Worm (Caenorhabditis elegans) whole organism, L4 larva: ENCODE measurements around the gene C37E2.2.

Source experiments
- D1046.2 ChIP-seq: fragments of 200-800 bp; sonication (Bioruptor generic); IDR thresholded peaks from 2 replicates; pipeline ENCODE4 v1.3.6; 2022; ENCODE audit warnings: missing genetic modification characterization, missing compliant biosample characterization
- F26F4.8 ChIP-seq: fragments of 200-800 bp; sonication (Bioruptor generic); conservative IDR thresholded peaks from 2 replicates; pipeline ENCODE4 v1.3.6; 2022; ENCODE audit warnings: missing genetic modification characterization, missing compliant biosample characterization
- F37D6.2 ChIP-seq: sonication (generic microtip); optimal IDR thresholded peaks from 2 replicates; lab custom pipeline; 2016; ENCODE audit warnings: mild to moderate bottlenecking, missing genetic modification characterization, missing compliant biosample characterization
- T20F7.1 ChIP-seq: fragments of 200-800 bp; sonication (Bioruptor generic); optimal IDR thresholded peaks from 2 replicates; lab custom pipeline; 2018; ENCODE audit warnings: mild to moderate bottlenecking, missing genetic modification characterization, missing compliant biosample characterization
- T26A8.4 ChIP-seq: fragments of 200-800 bp; sonication (Bioruptor generic); IDR thresholded peaks from 2 replicates; pipeline ENCODE4 v1.3.6; 2022; ENCODE audit warnings: missing genetic modification characterization, missing compliant biosample characterization
- aha-1 ChIP-seq: fragments of 150-350 bp; peaks from one replicate; lab custom pipeline; 2014; ENCODE audit warnings: missing biosample characterization, missing genetic modification characterization
- ceh-20 ChIP-seq: fragments of 200-800 bp; sonication (Bioruptor generic); IDR thresholded peaks from 2 replicates; pipeline ENCODE4 v1.3.6; 2022; ENCODE audit warnings: missing genetic modification reagents, missing genetic modification characterization, missing compliant biosample characterization
- ceh-28 ChIP-seq: fragments of 150-350 bp; optimal IDR thresholded peaks from 2 replicates; lab custom pipeline; 2014; ENCODE audit warnings: missing biosample characterization, missing genetic modification reagents, missing genetic modification characterization
- ctbp-1 ChIP-seq: fragments of 200-800 bp; sonication (Bioruptor generic); IDR thresholded peaks from 2 replicates; pipeline ENCODE4 v1.3.6; 2022; ENCODE audit warnings: missing genetic modification reagents, missing genetic modification characterization, missing compliant biosample characterization
- daf-16 ChIP-seq, 3 experiments: sonication (generic microtip); optimal IDR thresholded peaks; 2 replicates each; lab custom pipeline; 2016 to 2017; ENCODE audit warnings: missing genetic modification characterization in 3 of 3, missing genetic modification reagents in 3 of 3, mild to moderate bottlenecking in 2 of 3, missing compliant biosample characterization in 2 of 3, missing biosample characterization in 1 of 3, moderate library complexity in 1 of 3
- dmd-6 ChIP-seq: fragments of 200-800 bp; sonication (Bioruptor generic); IDR thresholded peaks from 2 replicates; pipeline ENCODE4 v1.3.6; 2022; ENCODE audit warnings: missing genetic modification reagents, missing genetic modification characterization, missing compliant biosample characterization
- dmd-9 ChIP-seq: fragments of 200-800 bp; sonication (Bioruptor generic); IDR thresholded peaks from 2 replicates; pipeline ENCODE4 v1.3.6; 2022; ENCODE audit warnings: missing genetic modification reagents, missing genetic modification characterization, missing compliant biosample characterization
- dpl-1 ChIP-seq: fragments of 150-350 bp; optimal IDR thresholded peaks from 2 replicates; lab custom pipeline; 2014; ENCODE audit warnings: missing biosample characterization, missing genetic modification reagents, missing genetic modification characterization
- dve-1 ChIP-seq: sonication (generic microtip); optimal IDR thresholded peaks from 2 replicates; lab custom pipeline; 2017; ENCODE audit warnings: antibody characterized with exemption, mild to moderate bottlenecking, missing genetic modification characterization, missing compliant biosample characterization; ENCODE audit not compliant: insufficient read depth
- egl-43 ChIP-seq: fragments of 200-800 bp; sonication (Bioruptor generic); IDR thresholded peaks from 2 replicates; pipeline ENCODE4 v1.3.6; 2022; ENCODE audit warnings: missing genetic modification reagents, missing genetic modification characterization, missing compliant biosample characterization
- fkh-10 ChIP-seq: fragments of 150-350 bp; optimal IDR thresholded peaks from 2 replicates; lab custom pipeline; 2014; ENCODE audit warnings: missing biosample characterization, missing genetic modification reagents, missing genetic modification characterization
- hif-1 ChIP-seq, 2 experiments: sonication (generic microtip); optimal IDR thresholded peaks; 2 replicates each; lab custom pipeline; 2016 to 2017; ENCODE audit warnings: missing compliant biosample characterization in 2 of 2, missing genetic modification characterization in 2 of 2, missing genetic modification reagents in 2 of 2, missing genotype in 2 of 2, mild to moderate bottlenecking in 1 of 2
- hlh-11 ChIP-seq: fragments of 200-800 bp; sonication (Bioruptor generic); optimal IDR thresholded peaks from 2 replicates; lab custom pipeline; 2018; ENCODE audit warnings: mild to moderate bottlenecking, missing genetic modification characterization, missing compliant biosample characterization
- hlh-30 ChIP-seq: sonication (generic microtip); optimal IDR thresholded peaks from 2 replicates; lab custom pipeline; 2017; ENCODE audit warnings: antibody characterized with exemption, mild to moderate bottlenecking, missing genetic modification characterization, missing compliant biosample characterization; ENCODE audit not compliant: insufficient read depth
- hmg-1.1 ChIP-seq: fragments of 200-800 bp; sonication (Bioruptor generic); IDR thresholded peaks from 2 replicates; pipeline ENCODE4 v1.3.6; 2022; ENCODE audit warnings: missing genetic modification reagents, missing genetic modification characterization, missing compliant biosample characterization
- lin-1 ChIP-seq: fragments of 200-800 bp; sonication (Bioruptor generic); IDR thresholded peaks from 2 replicates; pipeline ENCODE4 v1.3.6; 2022; ENCODE audit warnings: missing genetic modification reagents, missing genetic modification characterization, missing compliant biosample characterization
- lin-13 ChIP-seq: fragments of 150-350 bp; optimal IDR thresholded peaks from 2 replicates; lab custom pipeline; 2014; ENCODE audit warnings: missing biosample characterization, missing genetic modification reagents, missing genetic modification characterization
- lsy-2 ChIP-seq, 2 experiments: fragments of 150-350 bp in 1 of 2; sonication (generic microtip) in 1 of 2; optimal IDR thresholded peaks; 2 replicates each; lab custom pipeline; 2014 to 2017; ENCODE audit warnings: missing biosample characterization in 2 of 2, missing genetic modification characterization in 2 of 2
- madf-9 ChIP-seq: fragments of 200-800 bp; sonication (Bioruptor generic); conservative IDR thresholded peaks from 2 replicates; pipeline ENCODE4 v1.3.6; 2022; ENCODE audit warnings: missing genetic modification reagents, missing genetic modification characterization, missing compliant biosample characterization
- mdl-1 ChIP-seq, 2 experiments: fragments of 150-350 bp in 1 of 2; sonication (generic microtip) in 1 of 2; optimal IDR thresholded peaks; 2 replicates each; lab custom pipeline; 2014 to 2017; ENCODE audit warnings: missing biosample characterization in 2 of 2, missing genetic modification characterization in 2 of 2
- mep-1 ChIP-seq: fragments of 150-350 bp; sonication (generic microtip); optimal IDR thresholded peaks from 3 replicates; lab custom pipeline; 2014; ENCODE audit warnings: missing biosample characterization, missing genetic modification characterization
- mes-2 ChIP-seq: sonication (generic microtip); optimal IDR thresholded peaks from 2 replicates; lab custom pipeline; 2016; ENCODE audit warnings: missing genotype, mild to moderate bottlenecking, missing genetic modification characterization, missing compliant biosample characterization; ENCODE audit not compliant: poor library complexity, severe bottlenecking
- mxl-3 ChIP-seq: fragments of 200-800 bp; sonication (Bioruptor generic); optimal IDR thresholded peaks from 2 replicates; lab custom pipeline; 2018; ENCODE audit warnings: mild to moderate bottlenecking, missing genetic modification characterization, missing compliant biosample characterization
- nhr-102 ChIP-seq: sonication (generic microtip); optimal IDR thresholded peaks from 2 replicates; lab custom pipeline; 2016; ENCODE audit warnings: mild to moderate bottlenecking, missing genetic modification characterization, moderate library complexity, missing compliant biosample characterization
- nhr-11 ChIP-seq: fragments of 150-350 bp; optimal IDR thresholded peaks from 2 replicates; lab custom pipeline; 2014; ENCODE audit warnings: missing biosample characterization, missing genetic modification characterization
- nhr-25 ChIP-seq: sonication (generic microtip); optimal IDR thresholded peaks from 2 replicates; lab custom pipeline; 2017; ENCODE audit warnings: missing genetic modification characterization, mild to moderate bottlenecking, missing compliant biosample characterization, antibody characterized with exemption, moderate library complexity, borderline replicate concordance; ENCODE audit not compliant: insufficient read depth
- nhr-28 ChIP-seq: fragments of 150-350 bp; optimal IDR thresholded peaks from 2 replicates; lab custom pipeline; 2014; ENCODE audit warnings: missing biosample characterization, missing genetic modification characterization
- nhr-41 ChIP-seq: fragments of 200-800 bp; sonication (Bioruptor generic); IDR thresholded peaks from 2 replicates; pipeline ENCODE4 v1.3.6; 2022; ENCODE audit warnings: missing genetic modification reagents, missing genetic modification characterization, missing compliant biosample characterization
- nhr-42 ChIP-seq: fragments of 200-800 bp; sonication (Bioruptor generic); IDR thresholded peaks from 2 replicates; pipeline ENCODE4 v1.3.6; 2022; ENCODE audit warnings: missing genetic modification characterization, missing compliant biosample characterization
- nhr-48 ChIP-seq: sonication (generic microtip); optimal IDR thresholded peaks from 2 replicates; lab custom pipeline; 2016; ENCODE audit warnings: mild to moderate bottlenecking, missing genetic modification characterization, missing compliant biosample characterization
- nhr-6 ChIP-seq: fragments of 150-350 bp; optimal IDR thresholded peaks from 2 replicates; lab custom pipeline; 2014; ENCODE audit warnings: missing biosample characterization, missing genetic modification characterization
- nhr-77 ChIP-seq: fragments of 150-350 bp; optimal IDR thresholded peaks from 2 replicates; lab custom pipeline; 2014; ENCODE audit warnings: missing biosample characterization, missing genetic modification characterization
- pha-4 ChIP-seq, 2 experiments: fragments of 150-350 bp in 1 of 2; fragments of 200-800 bp in 1 of 2; sonication (Bioruptor generic) in 1 of 2; IDR thresholded peaks in 1 of 2; optimal IDR thresholded peaks in 1 of 2; 2 replicates each; pipeline versions ENCODE4 v1.3.6 to Lab custom; 2014 to 2022; ENCODE audit warnings: missing genetic modification characterization in 2 of 2, missing genetic modification reagents in 2 of 2, missing biosample characterization in 1 of 2, missing compliant biosample characterization in 1 of 2
- rbr-2 ChIP-seq: sonication (generic microtip); optimal IDR thresholded peaks from 2 replicates; lab custom pipeline; 2016; ENCODE audit warnings: missing genotype, missing genetic modification characterization, missing compliant biosample characterization
- sdz-12 ChIP-seq: fragments of 200-800 bp; sonication (Bioruptor generic); optimal IDR thresholded peaks from 2 replicates; lab custom pipeline; 2018; ENCODE audit warnings: mild to moderate bottlenecking, missing genetic modification characterization, missing compliant biosample characterization
- spr-3 ChIP-seq: fragments of 200-800 bp; sonication (Bioruptor generic); optimal IDR thresholded peaks from 2 replicates; lab custom pipeline; 2018; ENCODE audit warnings: mild to moderate bottlenecking, missing genetic modification characterization, missing compliant biosample characterization
- tra-1 ChIP-seq: fragments of 200-800 bp; sonication (Bioruptor generic); IDR thresholded peaks from 2 replicates; pipeline ENCODE4 v1.3.6; 2022; ENCODE audit warnings: missing genetic modification reagents, missing genetic modification characterization, missing compliant biosample characterization
- unc-62 ChIP-seq, 3 experiments: fragments of 150-350 bp in 1 of 3; sonication (generic microtip); optimal IDR thresholded peaks in 2 of 3; peaks in 1 of 3; 1 replicate in 1 of 3; 2 replicates in 2 of 3; lab custom pipeline; 2014 to 2017; ENCODE audit warnings: missing biosample characterization in 3 of 3, missing genetic modification characterization in 3 of 3, missing genetic modification reagents in 3 of 3, missing genotype in 1 of 3
- vab-7 ChIP-seq: fragments of 200-800 bp; sonication (Bioruptor generic); IDR thresholded peaks from 2 replicates; pipeline ENCODE4 v1.3.6; 2022; ENCODE audit warnings: missing genetic modification reagents, missing genetic modification characterization, missing compliant biosample characterization
- zfp-2 ChIP-seq: sonication (generic microtip); optimal IDR thresholded peaks from 2 replicates; lab custom pipeline; 2016; ENCODE audit warnings: mild to moderate bottlenecking, missing genetic modification characterization, missing compliant biosample characterization
- zip-2 ChIP-seq: fragments of 150-350 bp; optimal IDR thresholded peaks from 2 replicates; lab custom pipeline; 2014; ENCODE audit warnings: missing biosample characterization, missing genetic modification characterization
- ztf-7 ChIP-seq: fragments of 150-350 bp; optimal IDR thresholded peaks from 2 replicates; lab custom pipeline; 2014; ENCODE audit warnings: missing biosample characterization, missing genetic modification characterization

Gene C37E2.2

DNA sequence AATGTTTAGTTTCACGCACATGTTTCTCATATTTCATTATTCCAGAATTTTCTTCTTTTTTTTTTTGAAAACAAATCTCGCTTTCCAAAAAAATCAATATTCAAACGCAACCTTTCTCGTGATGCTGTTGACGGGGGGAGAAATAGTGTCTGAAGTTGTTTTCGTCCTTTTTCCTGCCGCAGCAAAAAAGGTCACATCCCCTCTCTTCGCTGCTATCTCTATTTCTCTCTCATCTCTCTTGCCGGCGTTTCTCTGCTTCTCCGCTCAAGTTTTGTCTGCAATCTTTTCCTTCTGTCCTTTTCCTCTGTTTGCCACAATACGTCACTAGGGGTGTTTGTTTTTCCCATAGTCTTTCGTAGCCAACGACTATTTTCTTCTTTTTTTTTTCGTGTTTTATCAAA, 29.1 kb upstream of the C37E2.2 start:
- TF ChIP-seq D1046.2 (GFP tag; lab: Robert Waterston, UW) (no peak), dpl-1 (GFP tag; lab: Kevin White, UChicago) (peak; percentile 54), ceh-28 (tag; lab: Kevin White, UChicago) (peak; percentile 32), unc-62 (GFP tag; optimal IDR thresholded peaks at IDR 0.05 in 1 of 2; lab: Kevin White, UChicago) (peak in 1 of 2 experiments; percentile 96), unc-62 (tag; optimal IDR thresholded peaks at IDR 0.05; lab: Kevin White, UChicago) (no peak), lin-1 (GFP tag; lab: Robert Waterston, UW) (0 out of 2 replicates have a peak, but pooled peaks have one; percentile 30), nhr-28 (tag; lab: Kevin White, UChicago) (peak; percentile 96), hlh-11 (tag; lab: Kevin White, UChicago) (peak; percentile 92), lin-13 (GFP tag; lab: Kevin White, UChicago) (no peak), nhr-25 (peak; percentile 46), sdz-12 (no peak), nhr-6 (tag; lab: Kevin White, UChicago) (peak; percentile 90), ztf-7 (tag; lab: Kevin White, UChicago) (peak; percentile 2), mes-2 (tag; lab: Kevin White, UChicago) (peak; percentile 66), dmd-6 (GFP tag; lab: Robert Waterston, UW) (peak; percentile 73), dmd-9 (GFP tag; lab: Robert Waterston, UW) (no peak), daf-16 (GFP tag; optimal IDR thresholded peaks at IDR 0.05; lab: Kevin White, UChicago) (peak in 1 of 2 experiments; percentile 86), daf-16 (tag; optimal IDR thresholded peaks at IDR 0.05; lab: Kevin White, UChicago) (peak; percentile 99), mdl-1 (tag; optimal IDR thresholded peaks at IDR 0.05; lab: Kevin White, UChicago) (peak; percentile 63 to 89), nhr-42 (GFP tag; lab: Robert Waterston, UW) (peak; percentile 41; the same call in 1 of the 2 replicates), F26F4.8 (GFP tag; lab: Robert Waterston, UW) (no peak), mxl-3 (GFP tag; lab: Kevin White, UChicago) (peak; percentile 44), zfp-2 (no peak), nhr-11 (tag; lab: Kevin White, UChicago) (peak; percentile 79), aha-1 (tag; lab: Kevin White, UChicago) (peak; percentile 18), hmg-1.1 (GFP tag; lab: Robert Waterston, UW) (peak; percentile 74), ceh-20 (GFP tag; lab: Robert Waterston, UW) (0 out of 2 replicates have a peak, but pooled peaks have one; percentile 37), dve-1 (tag; lab: Kevin White, UChicago) (peak; percentile 91), mep-1 (peak; percentile 88), zip-2 (tag; lab: Kevin White, UChicago) (peak; percentile 17), nhr-41 (GFP tag; lab: Robert Waterston, UW) (0 out of 2 replicates have a peak, but pooled peaks have one; percentile 33), lsy-2 (tag; optimal IDR thresholded peaks at IDR 0.05; lab: Kevin White, UChicago) (peak; percentile 44 to 75), rbr-2 (peak; percentile 80), madf-9 (no peak), T26A8.4 (GFP tag; lab: Robert Waterston, UW) (peak; percentile 50; the same call in 1 of the 2 replicates), T20F7.1 (peak; percentile 48), pha-4 (GFP tag; IDR thresholded peaks at IDR 0.05; lab: Robert Waterston, UW) (0 out of 2 replicates have a peak, but pooled peaks have one; percentile 29), pha-4 (tag; optimal IDR thresholded peaks at IDR 0.05; lab: Kevin White, UChicago) (peak; percentile 93), nhr-77 (tag; lab: Kevin White, UChicago) (peak; percentile 84), egl-43 (GFP tag; lab: Robert Waterston, UW) (no peak), F37D6.2 (tag; lab: Kevin White, UChicago) (peak; percentile 16), spr-3 (GFP tag; lab: Kevin White, UChicago) (no peak), hlh-30 (tag; lab: Kevin White, UChicago) (peak; percentile 96), nhr-102 (tag; lab: Kevin White, UChicago) (peak; percentile 22), fkh-10 (GFP tag; lab: Kevin White, UChicago) (peak; percentile 80), tra-1 (GFP tag; lab: Robert Waterston, UW) (peak; percentile 69), nhr-48 (tag; lab: Kevin White, UChicago) (peak; percentile 16), hif-1 (tag; optimal IDR thresholded peaks at IDR 0.05; lab: Kevin White, UChicago) (peak in 1 of 2 experiments; percentile 51), ctbp-1 (0 out of 2 replicates have a peak, but pooled peaks have one; percentile 20), vab-7 (GFP tag; lab: Robert Waterston, UW) (0 out of 2 replicates have a peak, but pooled peaks have one; percentile 21)
